Fruit fly (Drosophila melanogaster): ENCODE results near the gene CG15385.

Gene CG15385

DNA sequence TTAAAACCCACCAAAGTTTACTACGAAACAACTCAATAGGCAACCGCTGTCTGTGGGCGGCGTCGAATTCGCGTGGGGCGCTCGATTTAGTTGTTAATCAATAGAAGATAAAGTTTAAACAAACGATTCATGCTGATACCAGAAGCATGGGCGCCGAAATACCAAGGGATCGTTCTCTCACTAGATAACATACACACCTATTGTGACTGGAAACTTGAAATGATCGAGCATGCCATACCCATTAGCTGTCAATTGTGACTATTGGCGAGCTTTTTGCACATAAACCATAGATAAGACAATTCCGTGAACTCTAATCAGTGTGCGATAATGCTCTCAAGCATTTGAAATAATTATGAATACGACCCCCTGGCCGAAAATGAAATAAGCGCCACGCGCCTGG, 33.0 kb downstream of the CG15385 start (continued):
- TF ChIP-seq btn (GFP tag; optimal IDR thresholded peaks at IDR 0.05) (peak; percentile 56), fru (optimal IDR thresholded peaks at IDR 0.05) (no peak), ab (GFP tag; optimal IDR thresholded peaks at IDR 0.05) (no peak), CG12104 (GFP tag; optimal IDR thresholded peaks at IDR 0.05) (no peak), CG3847 (GFP tag; IDR thresholded peaks at IDR 0.05) (peak; percentile 80), CG30020 (tag; optimal IDR thresholded peaks at IDR 0.05) (no peak), onecut (GFP tag; IDR thresholded peaks at IDR 0.05) (peak; percentile 30; the same call in 1 of the 2 replicates), CG33557 (GFP tag; optimal IDR thresholded peaks at IDR 0.05) (no peak), CG11696 (GFP tag; IDR thresholded peaks at IDR 0.05) (no peak; the same call in 1 of the 2 replicates), br (optimal IDR thresholded peaks at IDR 0.05) (no peak), CG1832 (GFP tag; optimal IDR thresholded peaks at IDR 0.05) (no peak), CG6813 (GFP tag; optimal IDR thresholded peaks at IDR 0.05) (peak; percentile 54), CG14860 (GFP tag; IDR thresholded peaks at IDR 0.05; ENCODE audit: partially characterized antibody) (no peak), CG4854 (GFP tag; optimal IDR thresholded peaks at IDR 0.05) (peak; percentile 66), bsh (GFP tag; optimal IDR thresholded peaks at IDR 0.05) (peak in 1 of 2 experiments; percentile 57), B-H1 (GFP tag; IDR thresholded peaks at IDR 0.05) (peak; percentile 33; the same call in 2 of the 3 replicates), ind (GFP tag; optimal IDR thresholded peaks at IDR 0.05) (peak; percentile 87), CG9609 (GFP tag; optimal IDR thresholded peaks at IDR 0.05) (peak; percentile 82), CG8290 (GFP tag; optimal IDR thresholded peaks at IDR 0.05) (no peak), CG8290 (tag; optimal IDR thresholded peaks at IDR 0.05) (peak in 1 of 2 experiments; percentile 86), CG34376 (GFP tag; optimal IDR thresholded peaks at IDR 0.05) (peak; percentile 31), bab2 (GFP tag; optimal IDR thresholded peaks at IDR 0.05) (peak; percentile 80), Dip2 (GFP tag; IDR thresholded peaks at IDR 0.05) (no peak), klu (GFP tag; IDR thresholded peaks at IDR 0.05) (peak; percentile 56), CG12391 (tag; optimal IDR thresholded peaks at IDR 0.05) (peak; percentile 59), CG42726 (GFP tag; IDR thresholded peaks at IDR 0.05; ENCODE audit: partially characterized antibody) (no peak), Nf-YA (GFP tag; IDR thresholded peaks at IDR 0.05) (peak; percentile 64; the same call in 1 of the 2 replicates), Spps (tag; optimal IDR thresholded peaks at IDR 0.05) (no peak), Sin3A (optimal IDR thresholded peaks at IDR 0.05) (no peak), chinmo (GFP tag; IDR thresholded peaks at IDR 0.05; ENCODE audit: partially characterized antibody) (no peak; the same call in 3 of the 4 replicates), sqz (GFP tag; optimal IDR thresholded peaks at IDR 0.05) (no peak), stwl (tag; optimal IDR thresholded peaks at IDR 0.05) (no peak), CG18476 (GFP tag; optimal IDR thresholded peaks at IDR 0.05) (peak; percentile 48), zfh1 (GFP tag; IDR thresholded peaks at IDR 0.05) (peak; percentile 62; the same call in 2 of the 3 replicates), CG12769 (tag; optimal IDR thresholded peaks at IDR 0.05) (peak; percentile 83), kay (GFP tag; optimal IDR thresholded peaks at IDR 0.05) (peak; percentile 8), CG13775 (GFP tag; optimal IDR thresholded peaks at IDR 0.05) (peak; percentile 58), az2 (GFP tag; optimal IDR thresholded peaks at IDR 0.05) (peak; percentile 59), pho (GFP tag; optimal IDR thresholded peaks at IDR 0.05) (peak; percentile 71), CG2199 (GFP tag; IDR thresholded peaks at IDR 0.05) (0 out of 3 replicates have a peak, but pooled peaks have one; percentile 50), CG10274 (GFP tag; optimal IDR thresholded peaks at IDR 0.05) (peak; percentile 41), esg (GFP tag; conservative IDR thresholded peaks at IDR 0.05) (peak; percentile 59; the same call in 1 of the 2 replicates), cas (GFP tag; IDR thresholded peaks at IDR 0.05) (peak; percentile 33; the same call in 1 of the 2 replicates), Doc2 (GFP tag; IDR thresholded peaks at IDR 0.05) (0 out of 2 replicates have a peak, but pooled peaks have one; percentile 23), Six4 (GFP tag; optimal IDR thresholded peaks at IDR 0.05) (peak; percentile 19), CG15696 (tag; optimal IDR thresholded peaks at IDR 0.05) (peak; percentile 14), CG17802 (tag; optimal IDR thresholded peaks at IDR 0.05) (no peak), CG2875 (GFP tag; optimal IDR thresholded peaks at IDR 0.05) (peak; percentile 8), sc (optimal IDR thresholded peaks at IDR 0.05) (no peak), sc (GFP tag; optimal IDR thresholded peaks at IDR 0.05) (peak; percentile 44), CG4617 (GFP tag; optimal IDR thresholded peaks at IDR 0.05; ENCODE audit: borderline replicate concordance) (no peak), CG12942 (GFP tag; optimal IDR thresholded peaks at IDR 0.05) (peak; percentile 72)
